Worm (Caenorhabditis elegans): ENCODE measurements around the gene Y70C5A.3.

- TF ChIP-seq ztf-23 (GFP tag; IDR thresholded peaks at IDR 0.05): no peak
- no peak for TF ChIP-seq ref-1 (GFP tag; conservative IDR thresholded peaks at IDR 0.05)
- TF ChIP-seq klf-2 (GFP tag; conservative IDR thresholded peaks at IDR 0.05): no peak
- TF ChIP-seq cog-1 (tag; optimal IDR thresholded peaks at IDR 0.05): no peak
- no peak for TF ChIP-seq ztf-29 (GFP tag; IDR thresholded peaks at IDR 0.05)
- TF ChIP-seq flt-1 (GFP tag; IDR thresholded peaks at IDR 0.05): no peak
- TF ChIP-seq T22C8.4 (GFP tag; IDR thresholded peaks at IDR 0.05): no peak
Observed at ce11 chrV:16622754-16623261, 2.1 kb upstream of the Y70C5A.3 start, which contains the start of gene Y70C5A.2.

All from whole organism, midembryonic.